Worm (Caenorhabditis elegans) whole organism, mixed stage, embryonic: ENCODE measurements around the gene T28F3.8.

Source experiments
- M03D4.4 ChIP-seq: sonication (generic microtip); optimal IDR thresholded peaks from 2 replicates; lab custom pipeline; 2017; ENCODE audit warnings: mild to moderate bottlenecking, missing genetic modification characterization, missing compliant biosample characterization
- bed-3 ChIP-seq: fragments of 200-800 bp; sonication (Bioruptor generic); optimal IDR thresholded peaks from 3 replicates; lab custom pipeline; 2018; ENCODE audit warnings: mild to moderate bottlenecking, missing genetic modification characterization, moderate library complexity, missing compliant biosample characterization
- blmp-1 ChIP-seq: fragments of 150-350 bp; optimal IDR thresholded peaks from 2 replicates; lab custom pipeline; 2014; ENCODE audit warnings: missing biosample characterization, missing genetic modification characterization
- ceh-39 ChIP-seq: fragments of 150-350 bp; optimal IDR thresholded peaks from 2 replicates; lab custom pipeline; 2014; ENCODE audit warnings: missing biosample characterization, missing genetic modification characterization
- ceh-43 ChIP-seq: fragments of 200-800 bp; sonication (Bioruptor generic); optimal IDR thresholded peaks from 2 replicates; lab custom pipeline; 2018; ENCODE audit warnings: mild to moderate bottlenecking, missing genetic modification characterization, moderate library complexity, missing compliant biosample characterization
- ceh-83 ChIP-seq: fragments of 200-800 bp; sonication (Bioruptor generic); optimal IDR thresholded peaks from 2 replicates; lab custom pipeline; 2018; ENCODE audit warnings: mild to moderate bottlenecking, missing genetic modification characterization, missing compliant biosample characterization
- ces-1 ChIP-seq: fragments of 150-350 bp; optimal IDR thresholded peaks from 2 replicates; lab custom pipeline; 2014; ENCODE audit warnings: missing biosample characterization, missing genetic modification reagents, missing genetic modification characterization
- cnd-1 ChIP-seq: fragments of 200-800 bp; sonication (Bioruptor generic); optimal IDR thresholded peaks from 2 replicates; lab custom pipeline; 2018; ENCODE audit warnings: mild to moderate bottlenecking, missing genetic modification characterization, missing compliant biosample characterization
- drap-1 ChIP-seq: fragments of 200-800 bp; sonication (Bioruptor generic); optimal IDR thresholded peaks from 3 replicates; lab custom pipeline; 2018; ENCODE audit warnings: mild to moderate bottlenecking, missing genetic modification characterization, missing compliant biosample characterization
- elt-1 ChIP-seq: sonication (generic microtip); optimal IDR thresholded peaks from 2 replicates; lab custom pipeline; 2017; ENCODE audit warnings: missing genetic modification characterization, mild to moderate bottlenecking, missing compliant biosample characterization, antibody characterized with exemption, moderate library complexity, borderline replicate concordance; ENCODE audit not compliant: insufficient read depth
- elt-3 ChIP-seq: fragments of 150-350 bp; optimal IDR thresholded peaks from 2 replicates; lab custom pipeline; 2014; ENCODE audit warnings: missing biosample characterization, missing genetic modification characterization
- flh-1 ChIP-seq: fragments of 200-800 bp; sonication (Bioruptor generic); optimal IDR thresholded peaks from 2 replicates; lab custom pipeline; 2018; ENCODE audit warnings: mild to moderate bottlenecking, missing genetic modification characterization, moderate library complexity, missing compliant biosample characterization
- ham-2 ChIP-seq: fragments of 200-800 bp; sonication (Bioruptor generic); optimal IDR thresholded peaks from 2 replicates; lab custom pipeline; 2018; ENCODE audit warnings: mild to moderate bottlenecking, missing genetic modification characterization, missing compliant biosample characterization
- hlh-1 ChIP-seq: fragments of 150-350 bp; optimal IDR thresholded peaks from 2 replicates; lab custom pipeline; 2014; ENCODE audit warnings: missing biosample characterization, missing genetic modification reagents, missing genetic modification characterization
- lin-13 ChIP-seq: fragments of 150-350 bp; optimal IDR thresholded peaks from 2 replicates; lab custom pipeline; 2014; ENCODE audit warnings: missing biosample characterization, missing genetic modification characterization
- lin-32 ChIP-seq: fragments of 200-800 bp; sonication (Bioruptor generic); optimal IDR thresholded peaks from 2 replicates; lab custom pipeline; 2018; ENCODE audit warnings: mild to moderate bottlenecking, missing genetic modification characterization, missing compliant biosample characterization
- lsy-2 ChIP-seq: fragments of 150-350 bp; optimal IDR thresholded peaks from 2 replicates; lab custom pipeline; 2014; ENCODE audit warnings: missing biosample characterization, missing genetic modification characterization
- mab-5 ChIP-seq: fragments of 150-350 bp; optimal IDR thresholded peaks from 2 replicates; lab custom pipeline; 2014; ENCODE audit warnings: missing biosample characterization, missing genetic modification characterization
- mep-1 ChIP-seq: fragments of 150-350 bp; optimal IDR thresholded peaks from 2 replicates; lab custom pipeline; 2017; ENCODE audit warnings: missing biosample characterization, missing genetic modification reagents, missing genetic modification characterization, inconsistent platforms
- mls-2 ChIP-seq: sonication (generic microtip); optimal IDR thresholded peaks from 2 replicates; lab custom pipeline; 2016; ENCODE audit warnings: mild to moderate bottlenecking, missing genetic modification characterization, moderate library complexity, missing compliant biosample characterization
- nhr-12 ChIP-seq: fragments of 150-350 bp; optimal IDR thresholded peaks from 2 replicates; lab custom pipeline; 2014; ENCODE audit warnings: missing biosample characterization, missing genetic modification characterization
- nhr-2 ChIP-seq: fragments of 150-350 bp; optimal IDR thresholded peaks from 2 replicates; lab custom pipeline; 2014; ENCODE audit warnings: missing biosample characterization, missing genetic modification characterization
- nhr-237 ChIP-seq: fragments of 150-350 bp; optimal IDR thresholded peaks from 2 replicates; lab custom pipeline; 2014; ENCODE audit warnings: missing biosample characterization, missing genetic modification characterization
- nhr-76 ChIP-seq: sonication (generic microtip); optimal IDR thresholded peaks from 2 replicates; lab custom pipeline; 2017; ENCODE audit warnings: missing biosample characterization, missing genetic modification characterization
- sem-2 ChIP-seq: fragments of 200-800 bp; sonication (Bioruptor generic); optimal IDR thresholded peaks from 2 replicates; lab custom pipeline; 2018; ENCODE audit warnings: mild to moderate bottlenecking, missing genetic modification characterization, missing compliant biosample characterization
- snpc-4 ChIP-seq: fragments of 150-350 bp; optimal IDR thresholded peaks from 2 replicates; lab custom pipeline; 2014; ENCODE audit warnings: missing biosample characterization, missing genetic modification characterization
- sptf-1 ChIP-seq: sonication (generic microtip); optimal IDR thresholded peaks from 2 replicates; lab custom pipeline; 2017; ENCODE audit warnings: mild to moderate bottlenecking, missing genetic modification characterization, moderate library complexity, missing compliant biosample characterization
- tbx-8 ChIP-seq: fragments of 200-800 bp; sonication (Bioruptor generic); optimal IDR thresholded peaks from 2 replicates; lab custom pipeline; 2018; ENCODE audit warnings: mild to moderate bottlenecking, missing genetic modification characterization, moderate library complexity, missing compliant biosample characterization
- unc-120 ChIP-seq: sonication (generic microtip); optimal IDR thresholded peaks from 2 replicates; lab custom pipeline; 2017; ENCODE audit warnings: missing genetic modification characterization, missing compliant biosample characterization; ENCODE audit not compliant: poor library complexity, severe bottlenecking
- unc-39 ChIP-seq: fragments of 150-350 bp; optimal IDR thresholded peaks from 2 replicates; lab custom pipeline; 2014; ENCODE audit warnings: missing biosample characterization, missing genetic modification characterization
- unc-62 ChIP-seq: fragments of 150-350 bp; optimal IDR thresholded peaks from 2 replicates; lab custom pipeline; 2014; ENCODE audit warnings: missing biosample characterization, missing genetic modification reagents, missing genetic modification characterization
- zip-8 ChIP-seq: fragments of 150-350 bp; optimal IDR thresholded peaks from 2 replicates; lab custom pipeline; 2014; ENCODE audit warnings: missing biosample characterization, missing genetic modification characterization
- ztf-11 ChIP-seq: fragments of 150-350 bp; optimal IDR thresholded peaks from 2 replicates; lab custom pipeline; 2014; ENCODE audit warnings: missing biosample characterization, missing genetic modification characterization

The T28F3.8 gene

ce11 chrIV:17265279-17265678 is 41.8 kb downstream of the T28F3.8 start, which contains the start of gene str-187:
TSS of gene str-187 (plus strand) at chrIV:17265579.
- TF ChIP-seq elt-1 (tag; lab: Kevin White, UChicago): no peak
- TF ChIP-seq blmp-1 (tag; lab: Kevin White, UChicago): no peak
- TF ChIP-seq zip-8 (tag; lab: Kevin White, UChicago): no peak
- TF ChIP-seq ceh-43: no peak
- TF ChIP-seq tbx-8 (GFP tag; lab: Kevin White, UChicago): no peak
- no peak for TF ChIP-seq snpc-4 (tag; lab: Kevin White, UChicago)
- TF ChIP-seq lsy-2 (tag; lab: Kevin White, UChicago): no peak
- no peak for TF ChIP-seq cnd-1 (tag; lab: Kevin White, UChicago)
- no peak for TF ChIP-seq ztf-11 (tag; lab: Kevin White, UChicago)
- no peak for TF ChIP-seq drap-1 (GFP tag; lab: Kevin White, UChicago)
- TF ChIP-seq mls-2: no peak
- TF ChIP-seq ces-1 (GFP tag; lab: Kevin White, UChicago): no peak
- TF ChIP-seq ceh-39 (tag; lab: Kevin White, UChicago): no peak
- no peak for TF ChIP-seq bed-3 (GFP tag; lab: Kevin White, UChicago)
- no peak for TF ChIP-seq ceh-83 (GFP tag; lab: Kevin White, UChicago)
- TF ChIP-seq nhr-237: no peak
- no peak for TF ChIP-seq sptf-1 (tag; lab: Kevin White, UChicago)

ce11 chrIV:17264714-17265113 is 42.4 kb downstream of the T28F3.8 start, which contains the start of gene F26D10.13:
TSS of gene F26D10.13 (minus strand) at chrIV:17264814.
- TF ChIP-seq sem-2 (GFP tag; lab: Kevin White, UChicago) (no peak), bed-3 (GFP tag; lab: Kevin White, UChicago) (no peak), drap-1 (GFP tag; lab: Kevin White, UChicago) (no peak), cnd-1 (tag; lab: Kevin White, UChicago) (no peak), elt-1 (tag; lab: Kevin White, UChicago) (no peak), sptf-1 (tag; lab: Kevin White, UChicago) (no peak), unc-120 (tag; lab: Kevin White, UChicago) (no peak), mab-5 (tag; lab: Kevin White, UChicago) (no peak), ham-2 (no peak), mls-2 (no peak), M03D4.4 (tag; lab: Kevin White, UChicago) (no peak), nhr-237 (no peak), hlh-1 (no peak), mep-1 (tag; lab: Kevin White, UChicago) (no peak), nhr-2 (tag; lab: Kevin White, UChicago) (no peak)

- no peak for TF ChIP-seq sem-2 (GFP tag; lab: Kevin White, UChicago)
- TF ChIP-seq nhr-237: no peak
- TF ChIP-seq elt-3: no peak
- TF ChIP-seq hlh-1: no peak
- no peak for TF ChIP-seq unc-62
- TF ChIP-seq flh-1: no peak
- TF ChIP-seq blmp-1 (tag; lab: Kevin White, UChicago): no peak
- TF ChIP-seq, all 35 proteins: peak for 0
Observed at ce11 chrIV:17263714-17264113, 43.4 kb downstream of the T28F3.8 start.

- TF ChIP-seq ceh-43 (no peak), nhr-76 (tag; lab: Kevin White, UChicago) (no peak), lin-13 (tag; lab: Kevin White, UChicago) (no peak), mab-5 (tag; lab: Kevin White, UChicago) (no peak), cnd-1 (tag; lab: Kevin White, UChicago) (no peak), bed-3 (GFP tag; lab: Kevin White, UChicago) (no peak), ham-2 (no peak), ces-1 (GFP tag; lab: Kevin White, UChicago) (no peak), blmp-1 (tag; lab: Kevin White, UChicago) (no peak), unc-120 (tag; lab: Kevin White, UChicago) (no peak), M03D4.4 (tag; lab: Kevin White, UChicago) (no peak)
- TF ChIP-seq, all 35 proteins: peak for 0
Observed at ce11 chrIV:17262385-17262784, 44.7 kb downstream of the T28F3.8 start, which contains the start of gene ZK550.6. TSS of gene ZK550.6 (minus strand) at chrIV:17262485.

- TF ChIP-seq nhr-12 (tag; lab: Kevin White, UChicago) (no peak), snpc-4 (tag; lab: Kevin White, UChicago) (no peak), mab-5 (tag; lab: Kevin White, UChicago) (no peak), blmp-1 (tag; lab: Kevin White, UChicago) (no peak), sem-2 (GFP tag; lab: Kevin White, UChicago) (no peak), unc-39 (no peak), ces-1 (GFP tag; lab: Kevin White, UChicago) (no peak), ceh-83 (GFP tag; lab: Kevin White, UChicago) (no peak), ham-2 (no peak), lin-32 (GFP tag; lab: Kevin White, UChicago) (no peak), M03D4.4 (tag; lab: Kevin White, UChicago) (no peak), elt-3 (no peak)
- TF ChIP-seq, all 35 proteins: peak for 0
Observed at ce11 chrIV:17259310-17259709, 47.8 kb downstream of the T28F3.8 start, which contains the start of gene phyh-1. TSS of gene phyh-1 (minus strand) at chrIV:17259410.
